Worm (Caenorhabditis elegans): ENCODE measurements around the gene F09B12.5.

DNA sequence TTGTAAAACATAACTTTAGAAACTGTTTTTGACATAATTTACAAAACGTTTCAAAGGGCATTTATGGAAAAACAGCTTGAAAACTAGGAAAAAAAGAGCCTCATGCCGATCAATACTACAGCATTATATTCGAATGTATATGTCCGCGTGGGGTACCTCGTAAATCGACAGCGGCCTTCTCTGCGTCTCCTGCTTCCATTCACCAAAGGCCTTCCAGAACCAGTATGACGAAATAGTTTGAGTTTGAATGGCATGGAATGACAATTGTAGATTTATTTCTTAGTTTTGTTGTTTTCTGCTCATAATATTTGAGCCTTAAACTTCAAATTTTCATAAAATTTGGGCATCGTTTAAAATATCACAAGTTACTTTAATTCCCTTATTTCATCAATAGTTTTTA, 39.1 kb upstream of the F09B12.5 start:
- TF ChIP-seq lin-11 (tag; optimal IDR thresholded peaks at IDR 0.05) (no peak), unc-39 (tag; optimal IDR thresholded peaks at IDR 0.05) (no peak), elt-3 (tag; optimal IDR thresholded peaks at IDR 0.05) (no peak), nhr-77 (tag; optimal IDR thresholded peaks at IDR 0.05) (no peak), nhr-12 (tag; optimal IDR thresholded peaks at IDR 0.05) (no peak), nhr-11 (tag; optimal IDR thresholded peaks at IDR 0.05) (no peak), nhr-129 (tag; optimal IDR thresholded peaks at IDR 0.05) (peak; percentile 20)

Measured in whole organism, L2 larva.